Fruit fly (Drosophila melanogaster) whole organism, embryonic: ENCODE data around the gene Mlp84B.

Source experiments
- Atf6 ChIP-seq: fragments of 200-800 bp; sonication (Bioruptor generic); IDR thresholded peaks from 2 replicates; pipeline ENCODE4 v1.3.6; 2022; ENCODE audit warnings: missing biosample characterization, missing genetic modification characterization
- CG11560 ChIP-seq: fragments of 200-800 bp; sonication (Bioruptor generic); IDR thresholded peaks from 3 replicates; pipeline ENCODE4 v1.3.6; 2022; ENCODE audit warnings: missing biosample characterization, missing genetic modification characterization
- CG15073 ChIP-seq: fragments of 200-800 bp; sonication (Bioruptor generic); optimal IDR thresholded peaks from 2 replicates; lab custom pipeline; 2016; ENCODE audit warnings: missing biosample characterization, missing genetic modification characterization
- CG16863 ChIP-seq: fragments of 200-800 bp; sonication (Bioruptor generic); optimal IDR thresholded peaks from 3 replicates; lab custom pipeline; 2016; ENCODE audit warnings: missing biosample characterization, missing genetic modification characterization
- CG17912 ChIP-seq: fragments of 200-800 bp; sonication (Bioruptor generic); optimal IDR thresholded peaks from 2 replicates; lab custom pipeline; 2018; ENCODE audit warnings: missing biosample characterization, mild to moderate bottlenecking, missing genetic modification characterization
- CG1792 ChIP-seq: fragments of 200-800 bp; sonication (Bioruptor generic); optimal IDR thresholded peaks from 2 replicates; lab custom pipeline; 2016; ENCODE audit warnings: missing biosample characterization, missing genetic modification characterization
- CG18476 ChIP-seq: fragments of 200-800 bp; sonication (Bioruptor generic); optimal IDR thresholded peaks from 2 replicates; lab custom pipeline; 2016; ENCODE audit warnings: missing biosample characterization, mild to moderate bottlenecking, missing genetic modification characterization
- CG18619 ChIP-seq: fragments of 200-800 bp; sonication (Bioruptor generic); optimal IDR thresholded peaks from 3 replicates; lab custom pipeline; 2017; ENCODE audit warnings: missing biosample characterization, mild to moderate bottlenecking, missing genetic modification characterization
- CG2129 ChIP-seq: fragments of 200-800 bp; sonication (Bioruptor generic); IDR thresholded peaks from 2 replicates; pipeline ENCODE4 v1.3.6; 2022; ENCODE audit warnings: missing biosample characterization, missing genetic modification characterization; ENCODE audit not compliant: partially characterized antibody
- CG30020 ChIP-seq: fragments of 200-800 bp; optimal IDR thresholded peaks from 2 replicates; lab custom pipeline; 2019; ENCODE audit warnings: missing biosample characterization, mild to moderate bottlenecking, missing genetic modification characterization, moderate library complexity
- CG30431 ChIP-seq: fragments of 200-800 bp; sonication (Bioruptor generic); optimal IDR thresholded peaks from 2 replicates; lab custom pipeline; 2017; ENCODE audit warnings: missing biosample characterization, missing genetic modification characterization
- CG32532 ChIP-seq: fragments of 200-800 bp; sonication (Bioruptor generic); IDR thresholded peaks from 2 replicates; pipeline ENCODE4 v1.3.6; 2022; ENCODE audit warnings: missing biosample characterization, missing genetic modification characterization
- CG34224 ChIP-seq: fragments of 200-800 bp; sonication (Bioruptor generic); IDR thresholded peaks from 3 replicates; pipeline ENCODE4 v1.3.6; 2022; ENCODE audit warnings: missing biosample characterization, missing genetic modification characterization; ENCODE audit not compliant: partially characterized antibody
- CG42726 ChIP-seq: fragments of 200-800 bp; sonication (Bioruptor generic); IDR thresholded peaks from 2 replicates; pipeline ENCODE4 v1.3.6; 2022; ENCODE audit warnings: missing biosample characterization, missing genetic modification characterization; ENCODE audit not compliant: partially characterized antibody
- CG4360 ChIP-seq: fragments of 200-800 bp; sonication (Bioruptor generic); IDR thresholded peaks from 2 replicates; pipeline ENCODE4 v1.3.6; 2022; ENCODE audit warnings: missing biosample characterization, missing genetic modification characterization
- CG4404 ChIP-seq: fragments of 200-800 bp; sonication (Bioruptor generic); IDR thresholded peaks from 2 replicates; pipeline ENCODE4 v1.3.6; 2022; ENCODE audit warnings: missing biosample characterization, missing genetic modification characterization
- CG6254 ChIP-seq: fragments of 200-800 bp; sonication (Bioruptor generic); optimal IDR thresholded peaks from 3 replicates; lab custom pipeline; 2017; ENCODE audit warnings: mild to moderate bottlenecking, missing biosample characterization, missing genetic modification reagents, missing genetic modification characterization
- D ChIP-seq, 2 experiments: fragments of 200-800 bp in 1 of 2; fragments of >200 bp in 1 of 2; sonication (Bioruptor generic) in 1 of 2; optimal IDR thresholded peaks; 2 replicates in 1 of 2; 3 replicates in 1 of 2; lab custom pipeline; 2017; ENCODE audit warnings: mild to moderate bottlenecking in 1 of 2, missing biosample characterization in 1 of 2, missing genetic modification characterization in 1 of 2, missing genetic modification reagents in 1 of 2
- ERR ChIP-seq: fragments of 200-800 bp; sonication (Bioruptor generic); optimal IDR thresholded peaks from 2 replicates; lab custom pipeline; 2016; ENCODE audit warnings: missing biosample characterization, missing genetic modification characterization
- Ets97D ChIP-seq: fragments of 200-800 bp; sonication (Bioruptor generic); optimal IDR thresholded peaks from 3 replicates; lab custom pipeline; 2016; ENCODE audit warnings: missing biosample characterization, missing genetic modification characterization
- Hr39 ChIP-seq: fragments of >200 bp; optimal IDR thresholded peaks from 2 replicates; lab custom pipeline; 2017
- Mrtf ChIP-seq: fragments of 200-800 bp; sonication (Bioruptor generic); IDR thresholded peaks from 3 replicates; pipeline ENCODE4 v1.3.6; 2022; ENCODE audit warnings: missing biosample characterization, missing genetic modification characterization
- NfI ChIP-seq: fragments of 200-800 bp; sonication (Bioruptor generic); optimal IDR thresholded peaks from 3 replicates; lab custom pipeline; 2018; ENCODE audit warnings: missing biosample characterization, mild to moderate bottlenecking, missing genetic modification characterization, moderate library complexity
- Optix ChIP-seq: fragments of 200-800 bp; sonication (Bioruptor generic); IDR thresholded peaks from 3 replicates; pipeline ENCODE4 v1.3.6; 2022; ENCODE audit warnings: missing biosample characterization, missing genetic modification characterization
- Rx ChIP-seq: fragments of 200-800 bp; sonication (Bioruptor generic); IDR thresholded peaks from 2 replicates; pipeline ENCODE4 v1.3.6; 2022; ENCODE audit warnings: missing biosample characterization, missing genetic modification characterization
- Sin3A ChIP-seq: fragments of >200 bp; optimal IDR thresholded peaks from 2 replicates; lab custom pipeline; 2018
- Ssrp ChIP-seq: fragments of 200-800 bp; sonication (Bioruptor generic); optimal IDR thresholded peaks from 2 replicates; lab custom pipeline; 2018; ENCODE audit warnings: missing biosample characterization, mild to moderate bottlenecking, missing genetic modification characterization, moderate library complexity
- Stat92E ChIP-seq, 3 experiments: fragments of >200 bp in 2 of 3; fragments of 200-800 bp in 1 of 3; sonication (Bioruptor generic) in 1 of 3; optimal IDR thresholded peaks; 2 replicates each; lab custom pipeline; 2017 to 2019; ENCODE audit warnings: missing biosample characterization in 3 of 3, missing genetic modification characterization in 3 of 3, mild to moderate bottlenecking in 1 of 3, moderate library complexity in 1 of 3
- Vsx1 ChIP-seq: fragments of 200-800 bp; sonication (Bioruptor generic); optimal IDR thresholded peaks from 2 replicates; lab custom pipeline; 2017; ENCODE audit warnings: missing biosample characterization, mild to moderate bottlenecking, missing genetic modification characterization, missing genetic modification reagents
- Xbp1 ChIP-seq: fragments of 200-800 bp; sonication (Bioruptor generic); optimal IDR thresholded peaks from 3 replicates; lab custom pipeline; 2016; ENCODE audit warnings: missing biosample characterization, mild to moderate bottlenecking, missing genetic modification characterization
- YL-1 ChIP-seq: fragments of 200-800 bp; sonication (Bioruptor generic); optimal IDR thresholded peaks from 3 replicates; lab custom pipeline; 2017; ENCODE audit warnings: missing biosample characterization, mild to moderate bottlenecking, missing genetic modification characterization
- al ChIP-seq: fragments of 200-800 bp; sonication (Bioruptor generic); IDR thresholded peaks from 2 replicates; pipeline ENCODE4 v1.3.6; 2022; ENCODE audit warnings: missing biosample characterization, missing genetic modification characterization
- ato ChIP-seq: fragments of 200-800 bp; sonication (Bioruptor generic); IDR thresholded peaks from 2 replicates; pipeline ENCODE4 v1.3.6; 2022; ENCODE audit warnings: missing biosample characterization, missing genetic modification characterization; ENCODE audit not compliant: partially characterized antibody
- cas ChIP-seq: fragments of 200-800 bp; sonication (Bioruptor generic); IDR thresholded peaks from 2 replicates; pipeline ENCODE4 v1.3.6; 2022; ENCODE audit warnings: missing biosample characterization, missing genetic modification characterization
- chif ChIP-seq, 2 experiments: fragments of 200-800 bp; sonication (Bioruptor generic); optimal IDR thresholded peaks; 3 replicates each; lab custom pipeline; 2016; ENCODE audit warnings: missing biosample characterization in 2 of 2, missing genetic modification characterization in 2 of 2
- crol ChIP-seq: fragments of 200-800 bp; sonication (Bioruptor generic); IDR thresholded peaks from 2 replicates; pipeline ENCODE4 v1.3.6; 2022; ENCODE audit warnings: missing biosample characterization, missing genetic modification characterization
- da ChIP-seq: fragments of 200-800 bp; sonication (Bioruptor generic); optimal IDR thresholded peaks from 2 replicates; lab custom pipeline; 2016; ENCODE audit warnings: missing biosample characterization, missing genetic modification characterization
- dimm ChIP-seq: fragments of 200-800 bp; sonication (Bioruptor generic); IDR thresholded peaks from 2 replicates; pipeline ENCODE4 v1.3.6; 2022; ENCODE audit warnings: missing biosample characterization, missing genetic modification characterization
- fru ChIP-seq: fragments of >200 bp; optimal IDR thresholded peaks from 2 replicates; lab custom pipeline; 2017
- her ChIP-seq: fragments of 200-800 bp; sonication (Bioruptor generic); optimal IDR thresholded peaks from 2 replicates; lab custom pipeline; 2016; ENCODE audit warnings: missing biosample characterization, missing genetic modification characterization
- hkb ChIP-seq, 2 experiments: fragments of 200-800 bp in 1 of 2; fragments of >200 bp in 1 of 2; sonication (Bioruptor generic) in 1 of 2; IDR thresholded peaks in 1 of 2; optimal IDR thresholded peaks in 1 of 2; 2 replicates each; pipeline versions ENCODE4 v1.3.6 to Lab custom; 2017 to 2022; ENCODE audit warnings: missing biosample characterization in 1 of 2, missing genetic modification characterization in 1 of 2
- jigr1 ChIP-seq: fragments of 200-800 bp; sonication (Bioruptor generic); IDR thresholded peaks from 3 replicates; pipeline ENCODE4 v1.3.6; 2022; ENCODE audit warnings: missing biosample characterization, missing genetic modification characterization
- jumu ChIP-seq: fragments of 200-800 bp; sonication (Bioruptor generic); optimal IDR thresholded peaks from 3 replicates; lab custom pipeline; 2016; ENCODE audit warnings: missing biosample characterization, missing genetic modification characterization
- org-1 ChIP-seq: fragments of 200-800 bp; sonication (Bioruptor generic); optimal IDR thresholded peaks from 2 replicates; lab custom pipeline; 2017; ENCODE audit warnings: missing biosample characterization, missing genetic modification characterization
- peb ChIP-seq: fragments of 200-800 bp; sonication (Bioruptor generic); IDR thresholded peaks from 2 replicates; pipeline ENCODE4 v1.3.6; 2022; ENCODE audit warnings: missing biosample characterization, missing genetic modification characterization
- pros ChIP-seq: fragments of 200-800 bp; sonication (Bioruptor generic); optimal IDR thresholded peaks from 3 replicates; lab custom pipeline; 2019; ENCODE audit warnings: missing biosample characterization, mild to moderate bottlenecking, missing genetic modification characterization, moderate library complexity
- ro ChIP-seq: fragments of 200-800 bp; sonication (Bioruptor generic); IDR thresholded peaks from 2 replicates; pipeline ENCODE4 v1.3.6; 2022; ENCODE audit warnings: missing biosample characterization, missing genetic modification characterization
- sima ChIP-seq: fragments of 200-800 bp; sonication (Bioruptor generic); optimal IDR thresholded peaks from 2 replicates; lab custom pipeline; 2016; ENCODE audit warnings: missing biosample characterization, missing genetic modification characterization
- sisA ChIP-seq: fragments of 200-800 bp; sonication (Bioruptor generic); IDR thresholded peaks from 2 replicates; pipeline ENCODE4 v1.3.6; 2022; ENCODE audit warnings: missing biosample characterization, missing genetic modification characterization
- sob ChIP-seq: fragments of 200-800 bp; sonication (Bioruptor generic); IDR thresholded peaks from 2 replicates; pipeline ENCODE4 v1.3.6; 2022; ENCODE audit warnings: missing biosample characterization, missing genetic modification characterization
- tx ChIP-seq: fragments of 200-800 bp; sonication (Bioruptor generic); optimal IDR thresholded peaks from 2 replicates; lab custom pipeline; 2016; ENCODE audit warnings: missing biosample characterization, missing genetic modification characterization
- vfl ChIP-seq: fragments of 200-800 bp; sonication (Bioruptor generic); optimal IDR thresholded peaks from 2 replicates; lab custom pipeline; 2016; ENCODE audit warnings: missing biosample characterization, missing genetic modification characterization

The Mlp84B gene

DNA sequence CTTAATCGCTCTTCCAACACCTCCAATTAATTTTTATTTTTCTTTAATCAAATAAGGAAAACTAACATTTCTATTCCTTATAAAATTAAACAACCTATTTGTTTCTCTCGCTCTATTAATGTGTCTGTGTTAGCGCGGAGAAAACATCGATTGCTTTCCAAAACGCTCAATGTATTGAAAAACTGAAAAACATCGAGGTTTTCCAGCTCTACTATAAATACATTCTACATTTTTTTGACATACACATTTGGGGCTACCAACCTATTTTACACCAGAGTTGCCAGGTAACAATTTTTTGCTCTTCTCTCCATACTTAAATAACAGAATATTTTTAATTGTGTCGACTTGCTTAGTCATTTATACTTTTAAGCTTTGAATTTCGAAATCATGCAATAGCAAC, 25.6 kb downstream of the Mlp84B start (continued):
- TF ChIP-seq jigr1 (no peak), ato (GFP tag; lab: Robert Waterston, UW) (no peak), CG18619 (GFP tag; lab: Kevin White, UChicago) (no peak), CG30431 (GFP tag; lab: Kevin White, UChicago) (no peak), Vsx1 (no peak), CG11560 (tag; lab: Robert Waterston, UW) (no peak), sisA (GFP tag; lab: Robert Waterston, UW) (no peak), CG6254 (GFP tag; lab: Kevin White, UChicago) (no peak), YL-1 (GFP tag; lab: Kevin White, UChicago) (peak; percentile 56), al (GFP tag; lab: Robert Waterston, UW) (no peak), Sin3A (lab: Kevin White, UChicago) (no peak), ro (no peak), Hr39 (lab: Kevin White, UChicago) (no peak), CG42726 (GFP tag; lab: Robert Waterston, UW) (peak; percentile 59; the same call in 1 of the 2 replicates), CG15073 (no peak), CG17912 (GFP tag; lab: Kevin White, UChicago) (peak; percentile 15), org-1 (GFP tag; lab: Kevin White, UChicago) (no peak), crol (GFP tag; lab: Robert Waterston, UW) (no peak), sima (GFP tag; lab: Kevin White, UChicago) (no peak), peb (GFP tag; lab: Robert Waterston, UW) (no peak), cas (GFP tag; lab: Robert Waterston, UW) (no peak), fru (no peak), Xbp1 (peak; percentile 44), CG32532 (no peak), Optix (no peak), Mrtf (GFP tag; lab: Robert Waterston, UW) (no peak), CG4360 (GFP tag; lab: Robert Waterston, UW) (no peak), NfI (GFP tag; lab: Kevin White, UChicago) (peak; percentile 10), Ets97D (GFP tag; lab: Kevin White, UChicago) (peak; percentile 73), D (optimal IDR thresholded peaks at IDR 0.05; lab: Kevin White, UChicago) (no peak), D (GFP tag; optimal IDR thresholded peaks at IDR 0.05; lab: Kevin White, UChicago) (no peak), CG34224 (GFP tag; lab: Robert Waterston, UW) (peak; percentile 66), Ssrp (tag; lab: Kevin White, UChicago) (no peak), CG30020 (tag; lab: Kevin White, UChicago) (peak; percentile 57), pros (GFP tag; lab: Kevin White, UChicago) (no peak), CG16863 (GFP tag; lab: Kevin White, UChicago) (no peak), hkb (optimal IDR thresholded peaks at IDR 0.05; lab: Kevin White, UChicago) (no peak), hkb (GFP tag; IDR thresholded peaks at IDR 0.05; lab: Robert Waterston, UW) (no peak), tx (no peak), CG4404 (GFP tag; lab: Robert Waterston, UW) (no peak), chif (GFP tag; optimal IDR thresholded peaks at IDR 0.05; lab: Kevin White, UChicago) (peak in 1 of 2 experiments; percentile 7), ERR (GFP tag; lab: Kevin White, UChicago) (no peak), da (GFP tag; lab: Kevin White, UChicago) (no peak), Stat92E (GFP tag; optimal IDR thresholded peaks at IDR 0.05; lab: Kevin White, UChicago) (no peak), her (GFP tag; lab: Kevin White, UChicago) (peak; percentile 1), Rx (GFP tag; lab: Robert Waterston, UW) (no peak), sob (GFP tag; lab: Robert Waterston, UW) (no peak), CG18476 (GFP tag; lab: Kevin White, UChicago) (no peak), CG2129 (GFP tag; lab: Robert Waterston, UW) (no peak), CG1792 (GFP tag; lab: Kevin White, UChicago) (no peak), dimm (GFP tag; lab: Robert Waterston, UW) (no peak), Atf6 (GFP tag; lab: Robert Waterston, UW) (no peak), jumu (GFP tag; lab: Kevin White, UChicago) (peak; percentile 10), vfl (GFP tag; lab: Kevin White, UChicago) (no peak)
